Worm (Caenorhabditis elegans) whole organism, L4 larva: Measurements from ENCODE around the gene F57G12.2.

ENCODE experiments used
- F10B5.3 ChIP-seq: sonication (generic microtip); optimal IDR thresholded peaks from 2 replicates; lab custom pipeline; 2016; ENCODE audit warnings: mild to moderate bottlenecking, missing genetic modification characterization, missing compliant biosample characterization
- T26A8.4 ChIP-seq: fragments of 200-800 bp; sonication (Bioruptor generic); IDR thresholded peaks from 2 replicates; pipeline ENCODE4 v1.3.6; 2022; ENCODE audit warnings: missing genetic modification characterization, missing compliant biosample characterization
- aly-2 ChIP-seq: sonication (generic microtip); optimal IDR thresholded peaks from 2 replicates; lab custom pipeline; 2018; ENCODE audit warnings: missing biosample characterization, missing genetic modification characterization
- attf-4 ChIP-seq: sonication (generic microtip); optimal IDR thresholded peaks from 3 replicates; lab custom pipeline; 2017; ENCODE audit warnings: missing biosample characterization, missing genetic modification characterization
- dve-1 ChIP-seq: sonication (generic microtip); optimal IDR thresholded peaks from 2 replicates; lab custom pipeline; 2017; ENCODE audit warnings: antibody characterized with exemption, mild to moderate bottlenecking, missing genetic modification characterization, missing compliant biosample characterization; ENCODE audit not compliant: insufficient read depth
- nhr-77 ChIP-seq: fragments of 150-350 bp; optimal IDR thresholded peaks from 2 replicates; lab custom pipeline; 2014; ENCODE audit warnings: missing biosample characterization, missing genetic modification characterization
- pqm-1 ChIP-seq: sonication (generic microtip); optimal IDR thresholded peaks from 2 replicates; lab custom pipeline; 2017; ENCODE audit warnings: missing biosample characterization, missing genetic modification characterization
- spr-3 ChIP-seq: fragments of 200-800 bp; sonication (Bioruptor generic); optimal IDR thresholded peaks from 2 replicates; lab custom pipeline; 2018; ENCODE audit warnings: mild to moderate bottlenecking, missing genetic modification characterization, missing compliant biosample characterization

ce11 chrX:12179817-12180384 is 20.0 kb upstream of the F57G12.2 start:
- TF ChIP-seq F10B5.3 (tag; lab: Kevin White, UChicago) (no peak), attf-4 (tag; lab: Kevin White, UChicago) (no peak), nhr-77 (tag; lab: Kevin White, UChicago) (no peak), dve-1 (tag; lab: Kevin White, UChicago) (no peak), aly-2 (tag; lab: Kevin White, UChicago) (no peak), T26A8.4 (GFP tag; lab: Robert Waterston, UW) (no peak), pqm-1 (tag; lab: Kevin White, UChicago) (no peak), spr-3 (no peak)
